Worm (Caenorhabditis elegans): ENCODE results near the gene cyn-6.

DNA sequence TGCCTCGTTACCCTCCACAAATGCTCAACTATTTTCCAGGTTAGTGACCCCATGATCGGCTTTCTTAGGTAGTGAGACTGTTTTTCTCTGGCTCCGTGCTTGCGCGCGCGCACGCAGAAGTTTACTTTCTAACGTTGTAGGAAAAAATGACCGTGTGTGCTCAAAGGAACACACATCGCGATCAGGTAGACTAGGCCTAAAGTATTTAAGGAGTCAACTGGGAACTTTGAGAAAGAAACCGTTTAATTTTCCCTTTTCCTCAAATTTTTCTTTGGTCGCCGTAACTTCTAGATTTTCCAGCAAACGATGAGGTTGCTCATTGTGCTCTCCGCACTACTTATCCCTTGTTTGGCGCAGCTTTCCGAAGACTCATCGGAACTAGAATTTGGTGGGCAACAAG lies 32.8 kb upstream of the cyn-6 start, which contains the start of gene idpp-1:
- no peak for TF ChIP-seq nhr-11 (tag; optimal IDR thresholded peaks at IDR 0.05)
- no peak for TF ChIP-seq zip-4 (GFP tag; optimal IDR thresholded peaks at IDR 0.05)
- no peak for TF ChIP-seq elt-3 (tag; optimal IDR thresholded peaks at IDR 0.05)
- no peak for TF ChIP-seq nhr-71 (tag; optimal IDR thresholded peaks at IDR 0.05)
- no peak for TF ChIP-seq nhr-77 (tag; optimal IDR thresholded peaks at IDR 0.05)
- no peak for TF ChIP-seq fos-1 (tag; optimal IDR thresholded peaks at IDR 0.05)
- no peak for TF ChIP-seq ama-1 (optimal IDR thresholded peaks at IDR 0.05)
- TF ChIP-seq efl-1 (optimal IDR thresholded peaks at IDR 0.05): no peak
- TF ChIP-seq efl-1 (GFP tag; optimal IDR thresholded peaks at IDR 0.05 in 1 of 2): no peak
- no peak for TF ChIP-seq lir-3 (tag; optimal IDR thresholded peaks at IDR 0.05; ENCODE audit: poor library complexity)
- no peak for TF ChIP-seq unc-62 (GFP tag; optimal IDR thresholded peaks at IDR 0.05)
- TF ChIP-seq lin-35 (GFP tag; optimal IDR thresholded peaks at IDR 0.05): no peak
- no peak for TF ChIP-seq lin-13 (GFP tag; optimal IDR thresholded peaks at IDR 0.05)
